Fruit fly (Drosophila melanogaster) ovary, adult (tissue): ENCODE measurements around the gene ppk30.

Experiments used
- CG17801 ChIP-seq: fragments of 200-800 bp; optimal IDR thresholded peaks from 2 replicates; lab custom pipeline; 2019; ENCODE audit warnings: missing biosample characterization, mild to moderate bottlenecking, missing genetic modification characterization, moderate library complexity; ENCODE audit not compliant: partially characterized antibody

The ppk30 gene

dm6 chr3R:29716043-29716781, 47.3 kb downstream of the ppk30 start:
- no peak for TF ChIP-seq CG17801 (GFP tag; lab: Kevin White, UChicago)

dm6 chr3R:29716782-29717317, 47.9 kb downstream of the ppk30 start, which contains the start of gene Obp99b:
Gene Obp99b (minus strand): TSS chr3R:29716896.
- TF ChIP-seq CG17801 (GFP tag; lab: Kevin White, UChicago): no peak

dm6 chr3R:29717519-29717918, 48.6 kb downstream of the ppk30 start:
- no peak for TF ChIP-seq CG17801 (GFP tag; lab: Kevin White, UChicago)

dm6 chr3R:29718363-29718762, 49.4 kb downstream of the ppk30 start, which contains the start of gene CG15506:
Gene CG15506 (plus strand): TSS chr3R:29718663.
- no peak for TF ChIP-seq CG17801 (GFP tag; lab: Kevin White, UChicago)
